Worm (Caenorhabditis elegans): ENCODE results near the gene F26F2.8.

DNA sequence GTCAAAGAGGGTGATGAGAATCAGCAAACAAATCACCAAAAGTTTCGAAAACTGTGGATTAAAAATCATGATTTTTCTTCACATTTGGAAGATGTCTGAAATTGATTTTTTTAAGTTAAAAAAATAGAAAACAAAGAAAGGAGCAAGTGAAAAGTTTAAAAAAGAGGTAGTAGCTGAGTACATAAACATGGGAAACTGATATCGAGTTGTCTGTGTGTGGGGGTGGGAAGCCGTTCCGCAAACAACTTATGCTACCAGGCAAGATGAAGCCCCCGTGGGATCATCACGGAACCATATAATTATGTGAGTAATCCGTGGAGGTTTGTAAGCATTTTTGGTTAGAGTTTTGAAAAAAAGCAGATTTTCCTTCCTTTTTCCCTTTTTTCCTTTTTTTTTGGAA, 28.2 kb upstream of the F26F2.8 start, which contains the start of gene Y38H6C.20:
- no peak for TF ChIP-seq nhr-23 (tag; optimal IDR thresholded peaks at IDR 0.05)
- TF ChIP-seq unc-55 (GFP tag; optimal IDR thresholded peaks at IDR 0.05): no peak
- TF ChIP-seq aly-2 (tag; optimal IDR thresholded peaks at IDR 0.05): no peak
- no peak for TF ChIP-seq unc-62 (GFP tag; optimal IDR thresholded peaks at IDR 0.05)
- no peak for TF ChIP-seq nhr-12 (tag; optimal IDR thresholded peaks at IDR 0.05)
- TF ChIP-seq ama-1 (optimal IDR thresholded peaks at IDR 0.05): no peak
- TF ChIP-seq unc-39 (tag; optimal IDR thresholded peaks at IDR 0.05): no peak
- TF ChIP-seq mab-5 (tag; optimal IDR thresholded peaks at IDR 0.05): no peak
- TF ChIP-seq egl-27 (tag; optimal IDR thresholded peaks at IDR 0.05): no peak
- TF ChIP-seq ZK546.5 (tag; optimal IDR thresholded peaks at IDR 0.05): no peak
- TF ChIP-seq elt-3 (tag; optimal IDR thresholded peaks at IDR 0.05): no peak
- no peak for TF ChIP-seq nhr-6 (tag; optimal IDR thresholded peaks at IDR 0.05)
- no peak for TF ChIP-seq ceh-16 (tag; optimal IDR thresholded peaks at IDR 0.05)
